Fruit fly (Drosophila melanogaster) whole organism, prepupa: Measurements from ENCODE around the gene CG14325.

Experiments used
- Blimp-1 ChIP-seq: fragments of 200-800 bp; sonication (Bioruptor generic); optimal IDR thresholded peaks from 3 replicates; lab custom pipeline; 2017; ENCODE audit warnings: missing biosample characterization, missing genetic modification characterization, mild to moderate bottlenecking, moderate library complexity, missing genetic modification reagents
- CG11294 ChIP-seq: fragments of 200-800 bp; sonication (Bioruptor generic); IDR thresholded peaks from 2 replicates; pipeline ENCODE4 v1.3.6; 2022; ENCODE audit warnings: missing biosample characterization, missing genetic modification characterization
- CG11762 ChIP-seq: fragments of 200-800 bp; sonication (Bioruptor generic); optimal IDR thresholded peaks from 3 replicates; lab custom pipeline; 2016; ENCODE audit warnings: missing biosample characterization, missing genetic modification characterization; ENCODE audit not compliant: insufficient read depth
- CG11902 ChIP-seq: fragments of 200-800 bp; sonication (Bioruptor generic); optimal IDR thresholded peaks from 3 replicates; lab custom pipeline; 2016; ENCODE audit warnings: missing biosample characterization, missing genetic modification characterization
- CG15336 ChIP-seq: fragments of 200-800 bp; sonication (Bioruptor generic); IDR thresholded peaks from 2 replicates; pipeline ENCODE4 v1.3.6; 2022; ENCODE audit warnings: missing biosample characterization, missing genetic modification characterization
- CG1621 ChIP-seq: fragments of 200-800 bp; sonication (Bioruptor generic); optimal IDR thresholded peaks from 3 replicates; lab custom pipeline; 2018; ENCODE audit warnings: missing biosample characterization, mild to moderate bottlenecking, missing genetic modification characterization
- CG31627 ChIP-seq: fragments of 200-800 bp; sonication (Bioruptor generic); optimal IDR thresholded peaks from 3 replicates; lab custom pipeline; 2016; ENCODE audit warnings: missing biosample characterization, missing genetic modification characterization
- CG32006 ChIP-seq: fragments of 200-800 bp; sonication (Bioruptor generic); optimal IDR thresholded peaks from 3 replicates; lab custom pipeline; 2017; ENCODE audit warnings: missing biosample characterization, mild to moderate bottlenecking, missing genetic modification characterization
- CG34406 ChIP-seq: fragments of 200-800 bp; sonication (Bioruptor generic); optimal IDR thresholded peaks from 3 replicates; lab custom pipeline; 2016; ENCODE audit warnings: missing biosample characterization, missing genetic modification characterization
- CG3919 ChIP-seq: fragments of 200-800 bp; sonication (Bioruptor generic); optimal IDR thresholded peaks from 3 replicates; lab custom pipeline; 2016; ENCODE audit warnings: missing biosample characterization, missing genetic modification characterization
- CG4318 ChIP-seq: fragments of 200-800 bp; sonication (Bioruptor generic); optimal IDR thresholded peaks from 3 replicates; lab custom pipeline; 2017; ENCODE audit warnings: missing biosample characterization, mild to moderate bottlenecking, missing genetic modification characterization
- CG6163 ChIP-seq: fragments of 200-800 bp; sonication (Bioruptor generic); IDR thresholded peaks from 3 replicates; pipeline ENCODE4 v1.3.6; 2022; ENCODE audit warnings: missing biosample characterization, missing genetic modification characterization
- CG6276 ChIP-seq: fragments of 200-800 bp; sonication (Bioruptor generic); optimal IDR thresholded peaks from 2 replicates; lab custom pipeline; 2017; ENCODE audit warnings: missing biosample characterization, mild to moderate bottlenecking, missing genetic modification characterization
- CG6792 ChIP-seq: fragments of 200-800 bp; sonication (Bioruptor generic); optimal IDR thresholded peaks from 3 replicates; lab custom pipeline; 2016; ENCODE audit warnings: missing biosample characterization, missing genetic modification characterization
- CG6808 ChIP-seq: fragments of 200-800 bp; sonication (Bioruptor generic); optimal IDR thresholded peaks from 3 replicates; lab custom pipeline; 2017; ENCODE audit warnings: missing biosample characterization, missing genetic modification characterization, mild to moderate bottlenecking, moderate library complexity, missing genetic modification reagents
- CG6854 ChIP-seq: fragments of 200-800 bp; sonication (Bioruptor generic); optimal IDR thresholded peaks from 2 replicates; lab custom pipeline; 2017; ENCODE audit warnings: missing biosample characterization, mild to moderate bottlenecking, missing genetic modification characterization
- CG7368 ChIP-seq: fragments of 200-800 bp; sonication (Bioruptor generic); optimal IDR thresholded peaks from 3 replicates; lab custom pipeline; 2016; ENCODE audit warnings: missing biosample characterization, missing genetic modification characterization
- CG8319 ChIP-seq: fragments of 200-800 bp; sonication (Bioruptor generic); optimal IDR thresholded peaks from 3 replicates; lab custom pipeline; 2016; ENCODE audit warnings: missing biosample characterization, missing genetic modification characterization
- CG8632 ChIP-seq: fragments of 200-800 bp; sonication (Bioruptor generic); optimal IDR thresholded peaks from 3 replicates; lab custom pipeline; 2016; ENCODE audit warnings: missing biosample characterization, missing genetic modification characterization
- CG9139 ChIP-seq: fragments of 200-800 bp; sonication (Bioruptor generic); optimal IDR thresholded peaks from 3 replicates; lab custom pipeline; 2017; ENCODE audit warnings: missing biosample characterization, mild to moderate bottlenecking, missing genetic modification characterization
- Eip75B ChIP-seq: fragments of 200-800 bp; sonication (Bioruptor generic); optimal IDR thresholded peaks from 3 replicates; lab custom pipeline; 2016; ENCODE audit warnings: missing biosample characterization, missing genetic modification characterization
- Eip93F ChIP-seq: fragments of 200-800 bp; sonication (Bioruptor generic); optimal IDR thresholded peaks from 2 replicates; lab custom pipeline; 2016; ENCODE audit warnings: missing biosample characterization, mild to moderate bottlenecking, missing genetic modification characterization
- Ets21C ChIP-seq: fragments of 200-800 bp; sonication (Bioruptor generic); optimal IDR thresholded peaks from 3 replicates; lab custom pipeline; 2016; ENCODE audit warnings: missing biosample characterization, missing genetic modification characterization
- Gug ChIP-seq: fragments of 200-800 bp; sonication (Bioruptor generic); IDR thresholded peaks from 2 replicates; pipeline ENCODE4 v1.3.6; 2022; ENCODE audit warnings: missing biosample characterization, missing genetic modification characterization
- Hr38 ChIP-seq: sonication (Bioruptor generic); optimal IDR thresholded peaks from 2 replicates; lab custom pipeline; 2016; ENCODE audit warnings: missing biosample characterization, missing genetic modification characterization
- Hr39 ChIP-seq: fragments of 200-800 bp; sonication (Bioruptor generic); optimal IDR thresholded peaks from 2 replicates; lab custom pipeline; 2016; ENCODE audit warnings: missing biosample characterization, missing genetic modification characterization
- Hr4 ChIP-seq: fragments of 200-800 bp; sonication (Bioruptor generic); optimal IDR thresholded peaks from 3 replicates; lab custom pipeline; 2016; ENCODE audit warnings: missing biosample characterization, missing genetic modification characterization
- Met ChIP-seq: fragments of 200-800 bp; sonication (Bioruptor generic); optimal IDR thresholded peaks from 3 replicates; lab custom pipeline; 2016; ENCODE audit warnings: missing biosample characterization, missing genetic modification characterization
- OdsH ChIP-seq: fragments of 200-800 bp; sonication (Bioruptor generic); optimal IDR thresholded peaks from 3 replicates; lab custom pipeline; 2016; ENCODE audit warnings: missing biosample characterization, missing genetic modification characterization
- Smox ChIP-seq: fragments of 200-800 bp; sonication (Bioruptor generic); optimal IDR thresholded peaks from 3 replicates; lab custom pipeline; 2016; ENCODE audit warnings: missing biosample characterization, missing genetic modification characterization
- Sox14 ChIP-seq: fragments of 200-800 bp; sonication (Bioruptor generic); optimal IDR thresholded peaks from 3 replicates; lab custom pipeline; 2016; ENCODE audit warnings: missing biosample characterization, missing genetic modification characterization
- Sox15 ChIP-seq: fragments of 200-800 bp; sonication (Bioruptor generic); optimal IDR thresholded peaks from 3 replicates; lab custom pipeline; 2016; ENCODE audit warnings: missing biosample characterization, missing genetic modification characterization
- achi ChIP-seq: fragments of 200-800 bp; sonication (Bioruptor generic); optimal IDR thresholded peaks from 3 replicates; lab custom pipeline; 2016; ENCODE audit warnings: missing biosample characterization, missing genetic modification characterization
- acj6 ChIP-seq: fragments of 200-800 bp; sonication (Bioruptor generic); optimal IDR thresholded peaks from 3 replicates; lab custom pipeline; 2016; ENCODE audit warnings: missing biosample characterization, missing genetic modification characterization
- cyc ChIP-seq: fragments of 200-800 bp; sonication (Bioruptor generic); optimal IDR thresholded peaks from 3 replicates; lab custom pipeline; 2016; ENCODE audit warnings: missing biosample characterization, missing genetic modification characterization
- dac ChIP-seq: fragments of 200-800 bp; sonication (Bioruptor generic); optimal IDR thresholded peaks from 2 replicates; lab custom pipeline; 2017; ENCODE audit warnings: missing biosample characterization, mild to moderate bottlenecking, missing genetic modification characterization
- dsx ChIP-seq: fragments of 200-800 bp; optimal IDR thresholded peaks from 3 replicates; lab custom pipeline; 2019; ENCODE audit warnings: missing biosample characterization, mild to moderate bottlenecking, missing genetic modification characterization, moderate library complexity; ENCODE audit not compliant: poor library complexity, severe bottlenecking
- eg ChIP-seq: fragments of 200-800 bp; sonication (Bioruptor generic); IDR thresholded peaks from 3 replicates; pipeline ENCODE4 v1.3.6; 2022; ENCODE audit warnings: missing biosample characterization, missing genetic modification characterization
- esn ChIP-seq: fragments of 200-800 bp; sonication (Bioruptor generic); optimal IDR thresholded peaks from 2 replicates; lab custom pipeline; 2016; ENCODE audit warnings: missing biosample characterization, mild to moderate bottlenecking, missing genetic modification characterization, moderate library complexity
- fd59A ChIP-seq: fragments of 200-800 bp; sonication (Bioruptor generic); optimal IDR thresholded peaks from 2 replicates; lab custom pipeline; 2017; ENCODE audit warnings: missing biosample characterization, mild to moderate bottlenecking, missing genetic modification characterization, missing genetic modification reagents
- fd85E ChIP-seq: fragments of 200-800 bp; sonication (Bioruptor generic); optimal IDR thresholded peaks from 3 replicates; lab custom pipeline; 2016; ENCODE audit warnings: missing biosample characterization, missing genetic modification characterization
- lz ChIP-seq: fragments of 200-800 bp; sonication (Bioruptor generic); optimal IDR thresholded peaks from 3 replicates; lab custom pipeline; 2016; ENCODE audit warnings: missing biosample characterization, missing genetic modification characterization
- net ChIP-seq: fragments of 200-800 bp; sonication (Bioruptor generic); optimal IDR thresholded peaks from 3 replicates; lab custom pipeline; 2016; ENCODE audit warnings: missing biosample characterization, missing genetic modification characterization
- pdm3 ChIP-seq: fragments of 200-800 bp; sonication (Bioruptor generic); optimal IDR thresholded peaks from 3 replicates; lab custom pipeline; 2016; ENCODE audit warnings: missing biosample characterization, missing genetic modification characterization
- salr ChIP-seq, 2 experiments: fragments of 200-800 bp; sonication (Bioruptor generic); optimal IDR thresholded peaks; 3 replicates each; lab custom pipeline; 2016 to 2018; ENCODE audit warnings: missing biosample characterization in 2 of 2, missing genetic modification characterization in 2 of 2, mild to moderate bottlenecking in 1 of 2
- ss ChIP-seq, 2 experiments: fragments of 200-800 bp; sonication (Bioruptor generic); optimal IDR thresholded peaks; 2 replicates in 1 of 2; 3 replicates in 1 of 2; lab custom pipeline; 2017 to 2018; ENCODE audit warnings: mild to moderate bottlenecking in 2 of 2, missing biosample characterization in 2 of 2, missing genetic modification characterization in 2 of 2, moderate library complexity in 1 of 2
- svp ChIP-seq: fragments of 200-800 bp; sonication (Bioruptor generic); peaks from one replicate; lab custom pipeline; 2016; ENCODE audit warnings: missing biosample characterization, missing genetic modification characterization
- vri ChIP-seq: fragments of 200-800 bp; sonication (Bioruptor generic); optimal IDR thresholded peaks from 3 replicates; lab custom pipeline; 2016; ENCODE audit warnings: missing biosample characterization, mild to moderate bottlenecking, missing genetic modification characterization

The CG14325 gene

DNA sequence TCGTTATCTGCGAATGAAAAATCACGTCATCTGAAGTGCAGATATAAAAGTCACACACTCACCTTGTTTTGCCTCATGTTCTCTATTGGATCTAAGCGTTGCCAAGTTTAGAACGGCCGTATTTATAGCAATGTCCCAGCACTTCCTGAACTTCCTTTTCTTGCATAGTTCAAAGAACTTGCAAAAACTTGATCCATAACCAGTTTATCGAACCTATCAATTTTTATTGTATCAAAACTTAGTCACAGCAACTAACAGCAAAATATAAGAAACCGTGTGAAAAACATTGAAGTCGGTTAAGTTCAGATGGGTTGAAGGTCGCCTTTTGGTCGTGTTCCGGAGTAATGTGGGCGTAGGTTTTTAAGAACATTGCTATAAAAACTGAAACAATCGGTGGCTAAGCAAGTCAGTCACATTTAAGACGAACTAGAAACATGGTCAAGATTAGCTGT is 8.2 kb upstream of the CG14325 start, which contains the start of the genes CG14324 and CG14326:
CG14324 (minus strand) TSS at position 101 of the 452 bp plus-strand sequence.
CG14326 (plus strand) TSS at position 402 of the 452 bp plus-strand sequence.
- TF ChIP-seq pdm3 (GFP tag; lab: Kevin White, UChicago), result no peak
- TF ChIP-seq CG8632 (GFP tag; lab: Kevin White, UChicago), result no peak
- TF ChIP-seq Blimp-1 (GFP tag; lab: Kevin White, UChicago), result no peak
- no peak for TF ChIP-seq Sox14 (GFP tag; lab: Kevin White, UChicago)
- TF ChIP-seq CG3919 (GFP tag; lab: Kevin White, UChicago), result no peak
- no peak for TF ChIP-seq Eip93F
- TF ChIP-seq CG11762 (GFP tag; lab: Kevin White, UChicago), result no peak
- TF ChIP-seq CG31627 (GFP tag; lab: Kevin White, UChicago), result no peak
- TF ChIP-seq Eip75B (GFP tag; lab: Kevin White, UChicago), result no peak
- no peak for TF ChIP-seq achi (GFP tag; lab: Kevin White, UChicago)
- no peak for TF ChIP-seq cyc
- no peak for TF ChIP-seq eg

- TF ChIP-seq Met (GFP tag; lab: Kevin White, UChicago) (no peak), ss (GFP tag; optimal IDR thresholded peaks at IDR 0.05; lab: Kevin White, UChicago) (peak; percentile 86 to 88), CG8319 (GFP tag; lab: Kevin White, UChicago) (no peak), CG1621 (tag; lab: Kevin White, UChicago) (peak; percentile 53), fd59A (no peak), Hr4 (GFP tag; lab: Kevin White, UChicago) (no peak), pdm3 (GFP tag; lab: Kevin White, UChicago) (peak; percentile 3), fd85E (GFP tag; lab: Kevin White, UChicago) (no peak), Smox (GFP tag; lab: Kevin White, UChicago) (no peak), Eip93F (no peak), net (peak; percentile 36), dac (GFP tag; lab: Kevin White, UChicago) (no peak), CG32006 (GFP tag; lab: Kevin White, UChicago) (peak; percentile 33), CG7368 (GFP tag; lab: Kevin White, UChicago) (no peak), Gug (GFP tag; lab: Robert Waterston, UW) (no peak), vri (GFP tag; lab: Kevin White, UChicago) (peak; percentile 42), lz (GFP tag; lab: Kevin White, UChicago) (no peak), CG34406 (GFP tag; lab: Kevin White, UChicago) (no peak), Eip75B (GFP tag; lab: Kevin White, UChicago) (peak; percentile 10), CG6792 (no peak), OdsH (no peak), CG11902 (GFP tag; lab: Kevin White, UChicago) (no peak), CG6163 (GFP tag; lab: Robert Waterston, UW) (peak; percentile 76), CG4318 (GFP tag; lab: Kevin White, UChicago) (no peak), cyc (no peak), Blimp-1 (GFP tag; lab: Kevin White, UChicago) (no peak), CG9139 (GFP tag; lab: Kevin White, UChicago) (peak; percentile 88), CG6854 (peak; percentile 73), esn (GFP tag; lab: Kevin White, UChicago) (peak; percentile 6), CG31627 (GFP tag; lab: Kevin White, UChicago) (no peak), CG15336 (GFP tag; lab: Robert Waterston, UW) (peak; percentile 51), Sox15 (no peak), CG11762 (GFP tag; lab: Kevin White, UChicago) (peak; percentile 32), salr (GFP tag; optimal IDR thresholded peaks at IDR 0.05; lab: Kevin White, UChicago) (no peak), CG6808 (peak; percentile 77), dsx (peak; percentile 79), acj6 (GFP tag; lab: Kevin White, UChicago) (no peak), svp (GFP tag; lab: Kevin White, UChicago) (peak; percentile 88), Ets21C (GFP tag; lab: Kevin White, UChicago) (no peak), Hr38 (no peak), Hr39 (GFP tag; lab: Kevin White, UChicago) (no peak), CG11294 (GFP tag; lab: Robert Waterston, UW) (no peak), eg (peak; percentile 92), CG6276 (GFP tag; lab: Kevin White, UChicago) (peak; percentile 84)
These were observed 7.1 kb upstream of the CG14325 start for dm6 chr3R:17619726-17620282.
